Worm (Caenorhabditis elegans) whole organism, L1 larva: ENCODE measurements around the gene cyp-33C6.

ENCODE experiments used
- blmp-1 ChIP-seq: fragments of 150-350 bp; optimal IDR thresholded peaks from 2 replicates; lab custom pipeline; 2014; ENCODE audit warnings: missing biosample characterization, missing genetic modification characterization
- egl-27 ChIP-seq, 2 experiments: fragments of 150-350 bp in 1 of 2; sonication (generic microtip); optimal IDR thresholded peaks; 3 replicates each; lab custom pipeline; 2017 to 2018; ENCODE audit warnings: missing biosample characterization in 2 of 2, missing genetic modification characterization in 2 of 2, missing genetic modification reagents in 2 of 2
- ets-5 ChIP-seq: fragments of 200-800 bp; sonication (Bioruptor generic); IDR thresholded peaks from 2 replicates; pipeline ENCODE4 v1.3.6; 2022; ENCODE audit warnings: missing genetic modification characterization, missing compliant biosample characterization
- irx-1 ChIP-seq: sonication (generic microtip); optimal IDR thresholded peaks from 2 replicates; lab custom pipeline; 2016; ENCODE audit warnings: missing genetic modification characterization, missing compliant biosample characterization
- isw-1 ChIP-seq: fragments of 200-800 bp; sonication (Bioruptor generic); IDR thresholded peaks from 2 replicates; pipeline ENCODE4 v1.3.6; 2022; ENCODE audit warnings: missing genetic modification characterization, missing compliant biosample characterization
- lin-13 ChIP-seq: fragments of 150-350 bp; optimal IDR thresholded peaks from 2 replicates; lab custom pipeline; 2014; ENCODE audit warnings: missing biosample characterization, missing genetic modification reagents, missing genetic modification characterization
- lin-15B ChIP-seq: fragments of 150-350 bp; sonication (generic microtip); optimal IDR thresholded peaks from 3 replicates; lab custom pipeline; 2014; ENCODE audit warnings: missing biosample characterization, missing genetic modification characterization
- lin-35 ChIP-seq, 2 experiments: fragments of 150-350 bp; optimal IDR thresholded peaks; 2 replicates each; lab custom pipeline; 2014; ENCODE audit warnings: missing biosample characterization in 2 of 2, missing genetic modification characterization in 2 of 2, missing genetic modification reagents in 2 of 2
- lir-3 ChIP-seq: sonication (generic microtip); optimal IDR thresholded peaks from 2 replicates; lab custom pipeline; 2016; ENCODE audit warnings: mild to moderate bottlenecking, missing genetic modification characterization, moderate library complexity, missing compliant biosample characterization; ENCODE audit not compliant: poor library complexity
- nhr-237 ChIP-seq: fragments of 150-350 bp; optimal IDR thresholded peaks from 2 replicates; lab custom pipeline; 2014; ENCODE audit warnings: missing biosample characterization, missing genetic modification characterization
- nhr-77 ChIP-seq: fragments of 150-350 bp; optimal IDR thresholded peaks from 2 replicates; lab custom pipeline; 2014; ENCODE audit warnings: missing biosample characterization, missing genetic modification characterization
- pax-3 ChIP-seq: fragments of 200-800 bp; sonication (Bioruptor generic); optimal IDR thresholded peaks from 2 replicates; lab custom pipeline; 2018; ENCODE audit warnings: mild to moderate bottlenecking, missing genetic modification characterization, moderate library complexity, missing compliant biosample characterization
- unc-62 ChIP-seq: fragments of 150-350 bp; optimal IDR thresholded peaks from 2 replicates; lab custom pipeline; 2014; ENCODE audit warnings: missing biosample characterization, missing genetic modification reagents, missing genetic modification characterization
- ztf-4 ChIP-seq: fragments of 150-350 bp; optimal IDR thresholded peaks from 2 replicates; lab custom pipeline; 2014; ENCODE audit warnings: missing biosample characterization, missing genetic modification characterization

DNA sequence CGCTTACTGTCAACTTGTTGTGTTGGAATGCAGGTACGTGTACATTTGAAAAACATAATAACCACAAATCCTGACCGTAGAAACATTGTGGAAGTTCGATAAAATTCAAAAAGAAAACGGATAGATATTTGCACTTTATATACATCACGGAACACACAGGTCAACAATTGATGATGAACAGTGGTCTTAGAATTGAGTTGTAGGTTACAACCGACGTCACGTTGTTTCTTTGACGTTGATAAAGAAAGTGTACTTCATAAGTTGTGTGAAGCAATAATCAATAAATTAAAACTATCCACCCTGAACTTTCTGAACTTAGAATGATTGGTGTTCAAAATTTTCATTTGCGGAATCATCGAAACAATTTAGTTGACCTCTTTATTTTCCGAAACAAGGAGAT lies 22.5 kb upstream of the cyp-33C6 start, which contains the start of gene Y5H2A.1:
- TF ChIP-seq pax-3 (tag; lab: Kevin White, UChicago) (no peak), ets-5 (GFP tag; lab: Robert Waterston, UW) (no peak), lin-35 (GFP tag; optimal IDR thresholded peaks at IDR 0.05; lab: Kevin White, UChicago) (no peak), lin-15B (tag; lab: Kevin White, UChicago) (no peak), egl-27 (tag; optimal IDR thresholded peaks at IDR 0.05; lab: Kevin White, UChicago) (no peak), blmp-1 (tag; lab: Kevin White, UChicago) (no peak), lin-13 (GFP tag; lab: Kevin White, UChicago) (no peak), nhr-237 (no peak), nhr-77 (no peak), isw-1 (GFP tag; lab: Robert Waterston, UW) (no peak), unc-62 (GFP tag; lab: Kevin White, UChicago) (no peak), ztf-4 (tag; lab: Kevin White, UChicago) (no peak), lir-3 (tag; lab: Kevin White, UChicago) (no peak), irx-1 (tag; lab: Kevin White, UChicago) (no peak)
